Worm (Caenorhabditis elegans): ENCODE results near the gene wee-1.1.

Gene wee-1.1

DNA sequence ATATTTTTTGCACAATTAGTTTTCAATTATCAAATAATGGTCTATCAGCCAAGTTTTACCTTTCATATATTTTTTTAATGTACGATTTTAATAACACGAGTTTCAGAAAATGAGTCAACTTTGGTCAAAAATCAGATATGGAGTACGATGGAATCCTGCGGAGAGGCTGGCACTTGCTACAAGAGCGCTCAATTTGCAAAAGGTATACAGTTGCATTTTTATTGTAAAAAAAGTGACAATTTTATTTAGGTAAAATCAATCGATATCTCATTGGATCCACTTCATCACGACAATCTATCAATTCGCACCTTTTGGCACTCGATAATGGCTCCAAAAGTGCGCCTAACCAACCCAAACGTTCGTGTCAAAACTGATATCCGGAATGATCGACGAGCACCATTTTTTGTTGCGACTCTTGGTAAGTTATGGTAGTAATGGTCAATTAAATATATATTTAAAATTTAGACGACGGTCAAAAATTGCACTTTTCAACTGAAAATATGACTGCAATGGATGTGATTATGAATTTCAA lies 14.2 kb upstream of the wee-1.1 start, which contains the start of gene mrpl-53:
TSS of gene mrpl-53 (plus strand) at position 107 of the 532 bp plus-strand sequence.
- no peak for TF ChIP-seq ztf-11 (tag; optimal IDR thresholded peaks at IDR 0.05)
- TF ChIP-seq sma-9 (GFP tag; optimal IDR thresholded peaks at IDR 0.05): peak; percentile 5
- no peak for TF ChIP-seq sma-9 (tag; optimal IDR thresholded peaks at IDR 0.05)
- TF ChIP-seq lin-39 (tag; optimal IDR thresholded peaks at IDR 0.05): no peak
- TF ChIP-seq C34F6.9 (tag; optimal IDR thresholded peaks at IDR 0.05): no peak
- TF ChIP-seq ZK546.5 (tag; optimal IDR thresholded peaks at IDR 0.05): no peak
- TF ChIP-seq nhr-23 (tag; optimal IDR thresholded peaks at IDR 0.05): no peak
- no peak for TF ChIP-seq snpc-4 (tag; optimal IDR thresholded peaks at IDR 0.05)
- no peak for TF ChIP-seq lin-11 (tag; optimal IDR thresholded peaks at IDR 0.05)
- no peak for TF ChIP-seq nhr-11 (tag; optimal IDR thresholded peaks at IDR 0.05)
- no peak for TF ChIP-seq elt-1 (tag; optimal IDR thresholded peaks at IDR 0.05)
- no peak for TF ChIP-seq ztf-1 (GFP tag; conservative IDR thresholded peaks at IDR 0.05)
- TF ChIP-seq elt-3 (tag; optimal IDR thresholded peaks at IDR 0.05): no peak
- no peak for TF ChIP-seq F13H6.1 (tag; optimal IDR thresholded peaks at IDR 0.05)
- TF ChIP-seq aly-2 (tag; optimal IDR thresholded peaks at IDR 0.05): no peak
- TF ChIP-seq peb-1 (tag; optimal IDR thresholded peaks at IDR 0.05): no peak
- TF ChIP-seq lin-13 (GFP tag; optimal IDR thresholded peaks at IDR 0.05): no peak
- TF ChIP-seq ceh-82 (tag; optimal IDR thresholded peaks at IDR 0.05): no peak
- no peak for TF ChIP-seq alr-1 (tag; optimal IDR thresholded peaks at IDR 0.05)
- TF ChIP-seq ama-1 (optimal IDR thresholded peaks at IDR 0.05): peak; percentile 5
- no peak for TF ChIP-seq lsy-2 (tag; optimal IDR thresholded peaks at IDR 0.05)
- TF ChIP-seq nhr-12 (tag; optimal IDR thresholded peaks at IDR 0.05): no peak
- TF ChIP-seq nhr-237 (tag; optimal IDR thresholded peaks at IDR 0.05): no peak
- no peak for TF ChIP-seq mab-5 (tag; optimal IDR thresholded peaks at IDR 0.05)
- no peak for TF ChIP-seq ztf-4 (tag; optimal IDR thresholded peaks at IDR 0.05)
- TF ChIP-seq unc-39 (tag; optimal IDR thresholded peaks at IDR 0.05): no peak
- no peak for TF ChIP-seq nhr-6 (tag; optimal IDR thresholded peaks at IDR 0.05)
- no peak for TF ChIP-seq dmd-4 (tag; optimal IDR thresholded peaks at IDR 0.05)
- no peak for TF ChIP-seq R02D3.7 (tag; optimal IDR thresholded peaks at IDR 0.05)
- TF ChIP-seq mdl-1 (tag; optimal IDR thresholded peaks at IDR 0.05): no peak
- no peak for TF ChIP-seq egl-27 (tag; optimal IDR thresholded peaks at IDR 0.05)
- no peak for TF ChIP-seq zag-1 (tag; optimal IDR thresholded peaks at IDR 0.05)
- no peak for TF ChIP-seq nhr-77 (tag; optimal IDR thresholded peaks at IDR 0.05)
- TF ChIP-seq Y55F3AM.14 (GFP tag; optimal IDR thresholded peaks at IDR 0.05): peak; percentile 37
- TF ChIP-seq sma-3 (GFP tag; optimal IDR thresholded peaks at IDR 0.05): peak; percentile 30
- peak; percentile 30 for TF ChIP-seq nhr-25 (tag; optimal IDR thresholded peaks at IDR 0.05)
- TF ChIP-seq blmp-1 (tag; optimal IDR thresholded peaks at IDR 0.05; ENCODE audit: insufficient read depth): no peak
- no peak for TF ChIP-seq nhr-129 (tag; optimal IDR thresholded peaks at IDR 0.05)

DNA sequence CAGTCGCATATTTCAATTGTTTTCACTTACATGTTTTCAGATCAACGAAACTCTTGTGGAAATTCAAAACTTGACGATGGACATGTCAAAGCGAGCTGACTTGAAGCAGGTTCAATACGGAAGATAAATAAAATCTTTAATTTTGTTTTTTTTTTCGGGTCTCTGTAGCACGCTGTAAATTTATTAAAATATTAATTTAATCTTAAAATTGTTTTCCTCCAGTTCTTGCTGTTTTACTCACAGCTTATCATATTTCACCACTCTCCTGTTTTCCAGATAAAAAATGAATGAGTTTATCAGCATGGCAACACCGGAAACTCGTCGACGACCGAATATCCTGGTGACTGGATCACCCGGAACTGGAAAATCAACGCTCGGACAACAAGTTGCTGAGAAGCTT lies 13.0 kb upstream of the wee-1.1 start, which contains the start of gene E02H1.6:
TSS of gene E02H1.6 (plus strand) at position 301 of the 400 bp plus-strand sequence.
- TF ChIP-seq elt-1 (tag; optimal IDR thresholded peaks at IDR 0.05) (no peak), sma-9 (GFP tag; optimal IDR thresholded peaks at IDR 0.05) (no peak), sma-9 (tag; optimal IDR thresholded peaks at IDR 0.05) (no peak), Y55F3AM.14 (GFP tag; optimal IDR thresholded peaks at IDR 0.05) (no peak), nhr-12 (tag; optimal IDR thresholded peaks at IDR 0.05) (no peak), nhr-237 (tag; optimal IDR thresholded peaks at IDR 0.05) (no peak), dmd-4 (tag; optimal IDR thresholded peaks at IDR 0.05) (no peak), ztf-1 (GFP tag; conservative IDR thresholded peaks at IDR 0.05) (no peak), ZK546.5 (tag; optimal IDR thresholded peaks at IDR 0.05) (no peak), ceh-82 (tag; optimal IDR thresholded peaks at IDR 0.05) (no peak), ztf-4 (tag; optimal IDR thresholded peaks at IDR 0.05) (no peak), ceh-16 (tag; optimal IDR thresholded peaks at IDR 0.05) (no peak), ztf-11 (tag; optimal IDR thresholded peaks at IDR 0.05) (no peak), alr-1 (tag; optimal IDR thresholded peaks at IDR 0.05) (no peak), C34F6.9 (tag; optimal IDR thresholded peaks at IDR 0.05) (no peak), nhr-23 (tag; optimal IDR thresholded peaks at IDR 0.05) (no peak)

DNA sequence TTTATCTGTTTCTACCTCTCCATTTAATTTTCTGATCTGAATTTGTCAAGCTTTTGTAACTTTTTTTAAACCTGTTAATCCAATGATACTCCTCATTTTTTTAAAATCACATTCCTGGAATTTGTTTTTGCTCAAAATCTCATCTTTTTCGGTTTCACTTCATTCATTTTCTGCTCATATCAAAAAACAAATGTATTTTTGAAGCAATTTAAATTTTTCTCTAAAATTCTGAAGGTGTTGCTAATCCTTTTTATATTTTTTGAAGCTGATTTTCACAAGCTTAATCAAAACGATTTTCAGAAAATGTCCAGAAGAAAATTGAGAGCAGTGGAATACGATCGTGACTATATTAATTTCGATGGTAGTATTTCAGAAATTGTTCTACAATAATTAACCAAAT lies 11.6 kb upstream of the wee-1.1 start, which contains the start of gene E02H1.5:
TSS of gene E02H1.5 (plus strand) at position 301 of the 400 bp plus-strand sequence.
- TF ChIP-seq egl-27 (tag; optimal IDR thresholded peaks at IDR 0.05) (no peak), R02D3.7 (tag; optimal IDR thresholded peaks at IDR 0.05) (no peak), mdl-1 (tag; optimal IDR thresholded peaks at IDR 0.05) (no peak), nhr-77 (tag; optimal IDR thresholded peaks at IDR 0.05) (no peak), ZK546.5 (tag; optimal IDR thresholded peaks at IDR 0.05) (no peak), zag-1 (tag; optimal IDR thresholded peaks at IDR 0.05) (no peak), peb-1 (tag; optimal IDR thresholded peaks at IDR 0.05) (no peak), dmd-4 (tag; optimal IDR thresholded peaks at IDR 0.05) (no peak), aly-2 (tag; optimal IDR thresholded peaks at IDR 0.05) (no peak), nhr-6 (tag; optimal IDR thresholded peaks at IDR 0.05) (no peak), mab-5 (tag; optimal IDR thresholded peaks at IDR 0.05) (no peak), skn-1 (tag; optimal IDR thresholded peaks at IDR 0.05) (no peak)

All from whole organism, L2 larva.